Worm (Caenorhabditis elegans) whole organism, midembryonic: Measurements from ENCODE around the gene T25D1.2.

Source experiments
- flt-1 ChIP-seq: fragments of 200-800 bp; sonication (Bioruptor generic); IDR thresholded peaks from 2 replicates; pipeline ENCODE4 v1.3.6; 2022; ENCODE audit warnings: missing genetic modification characterization, missing compliant biosample characterization
- med-1 ChIP-seq: sonication (generic microtip); optimal IDR thresholded peaks from 2 replicates; lab custom pipeline; 2017; ENCODE audit warnings: missing genetic modification characterization, mild to moderate bottlenecking, missing compliant biosample characterization, antibody characterized with exemption, missing genetic modification reagents; ENCODE audit not compliant: insufficient read depth
- ref-1 ChIP-seq: fragments of 200-800 bp; sonication (Bioruptor generic); conservative IDR thresholded peaks from 2 replicates; pipeline ENCODE4 v1.3.6; 2022; ENCODE audit warnings: missing genetic modification reagents, missing genetic modification characterization, missing compliant biosample characterization
- ztf-23 ChIP-seq: fragments of 200-800 bp; sonication (Bioruptor generic); IDR thresholded peaks from 2 replicates; pipeline ENCODE4 v1.3.6; 2022; ENCODE audit warnings: missing genetic modification reagents, missing genetic modification characterization, missing compliant biosample characterization

DNA sequence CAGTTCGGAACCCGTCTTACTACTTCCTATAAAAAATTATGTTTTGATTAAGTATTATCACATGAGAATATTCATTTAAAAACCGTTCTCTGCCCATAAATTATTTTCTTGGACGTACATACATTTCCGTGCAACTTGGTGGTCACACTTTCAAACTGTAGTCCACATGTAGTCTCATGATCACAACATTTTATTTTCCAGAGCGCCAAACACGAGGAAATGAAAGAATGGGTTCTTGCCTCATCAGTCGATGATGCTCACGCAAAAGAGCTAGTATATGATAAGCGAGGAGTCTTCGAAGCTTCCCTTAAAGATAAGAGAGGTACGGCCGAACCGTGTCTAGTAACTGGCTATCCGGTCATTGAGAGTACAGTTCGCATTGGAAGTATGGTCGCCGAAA, 35.2 kb downstream of the T25D1.2 start:
- TF ChIP-seq med-1 (GFP tag; lab: Kevin White, UChicago) (no peak), flt-1 (GFP tag; lab: Robert Waterston, UW) (no peak), ref-1 (no peak), ztf-23 (GFP tag; lab: Robert Waterston, UW) (no peak)
